Worm (Caenorhabditis elegans) whole organism, L2 larva: ENCODE data around the gene F09G2.8.

Experiments
- C34F6.9 ChIP-seq: fragments of 150-350 bp; optimal IDR thresholded peaks from 2 replicates; lab custom pipeline; 2014; ENCODE audit warnings: missing biosample characterization, missing genetic modification characterization
- R02D3.7 ChIP-seq: fragments of 150-350 bp; optimal IDR thresholded peaks from 2 replicates; lab custom pipeline; 2014; ENCODE audit warnings: missing biosample characterization, missing genetic modification characterization
- Y55F3AM.14 ChIP-seq: fragments of 200-800 bp; sonication (Bioruptor generic); optimal IDR thresholded peaks from 2 replicates; lab custom pipeline; 2018; ENCODE audit warnings: mild to moderate bottlenecking, missing genetic modification characterization, missing compliant biosample characterization
- ZK546.5 ChIP-seq: sonication (generic microtip); optimal IDR thresholded peaks from 2 replicates; lab custom pipeline; 2017; ENCODE audit warnings: missing biosample characterization, missing genetic modification characterization
- alr-1 ChIP-seq: fragments of 150-350 bp; optimal IDR thresholded peaks from 2 replicates; lab custom pipeline; 2014; ENCODE audit warnings: missing biosample characterization, missing genetic modification characterization
- aly-2 ChIP-seq: fragments of 150-350 bp; optimal IDR thresholded peaks from 2 replicates; lab custom pipeline; 2014; ENCODE audit warnings: missing biosample characterization, missing genetic modification characterization
- ama-1 ChIP-seq: fragments of 150-350 bp; optimal IDR thresholded peaks from 2 replicates; lab custom pipeline; 2018; ENCODE audit warnings: inconsistent platforms
- blmp-1 ChIP-seq: sonication (generic microtip); optimal IDR thresholded peaks from 2 replicates; lab custom pipeline; 2017; ENCODE audit warnings: missing genetic modification characterization, mild to moderate bottlenecking, missing compliant biosample characterization, antibody characterized with exemption, moderate library complexity; ENCODE audit not compliant: insufficient read depth
- ceh-16 ChIP-seq: fragments of 150-350 bp; optimal IDR thresholded peaks from 2 replicates; lab custom pipeline; 2014; ENCODE audit warnings: missing biosample characterization, missing genetic modification characterization
- ceh-82 ChIP-seq: fragments of 150-350 bp; optimal IDR thresholded peaks from 2 replicates; lab custom pipeline; 2014; ENCODE audit warnings: missing biosample characterization, missing genetic modification characterization
- elt-3 ChIP-seq: sonication (generic microtip); optimal IDR thresholded peaks from 2 replicates; lab custom pipeline; 2017; ENCODE audit warnings: missing biosample characterization, missing genetic modification characterization
- fos-1 ChIP-seq: fragments of 150-350 bp; optimal IDR thresholded peaks from 2 replicates; lab custom pipeline; 2014; ENCODE audit warnings: missing biosample characterization, missing genetic modification characterization
- gmeb-1 ChIP-seq: fragments of 150-350 bp; optimal IDR thresholded peaks from 2 replicates; lab custom pipeline; 2014; ENCODE audit warnings: missing biosample characterization, missing genetic modification characterization
- lin-11 ChIP-seq: fragments of 150-350 bp; sonication (generic microtip); optimal IDR thresholded peaks from 2 replicates; lab custom pipeline; 2014; ENCODE audit warnings: missing biosample characterization, missing genetic modification characterization, inconsistent platforms, mixed read lengths
- lin-13 ChIP-seq: fragments of 150-350 bp; optimal IDR thresholded peaks from 2 replicates; lab custom pipeline; 2014; ENCODE audit warnings: missing biosample characterization, missing genetic modification reagents, missing genetic modification characterization
- lin-39 ChIP-seq: fragments of 150-350 bp; optimal IDR thresholded peaks from 2 replicates; lab custom pipeline; 2014; ENCODE audit warnings: missing biosample characterization, missing genetic modification reagents, missing genetic modification characterization
- lsy-2 ChIP-seq, 2 experiments: fragments of 150-350 bp in 1 of 2; sonication (generic microtip) in 1 of 2; optimal IDR thresholded peaks; 2 replicates each; lab custom pipeline; 2014 to 2017; ENCODE audit warnings: missing biosample characterization in 2 of 2, missing genetic modification characterization in 2 of 2
- mbf-1 ChIP-seq: sonication (generic microtip); optimal IDR thresholded peaks from 2 replicates; lab custom pipeline; 2017; ENCODE audit warnings: missing biosample characterization, missing genetic modification characterization
- nhr-10 ChIP-seq: sonication (generic microtip); optimal IDR thresholded peaks from 2 replicates; lab custom pipeline; 2017; ENCODE audit warnings: missing biosample characterization, missing genetic modification characterization
- nhr-11 ChIP-seq: fragments of 150-350 bp; optimal IDR thresholded peaks from 2 replicates; lab custom pipeline; 2014; ENCODE audit warnings: missing biosample characterization, missing genetic modification characterization
- nhr-129 ChIP-seq: fragments of 150-350 bp; optimal IDR thresholded peaks from 2 replicates; lab custom pipeline; 2014; ENCODE audit warnings: missing biosample characterization, missing genetic modification characterization
- nhr-21 ChIP-seq: fragments of 150-350 bp; optimal IDR thresholded peaks from 2 replicates; lab custom pipeline; 2014; ENCODE audit warnings: missing biosample characterization, missing genetic modification characterization
- nhr-23 ChIP-seq: fragments of 150-350 bp; optimal IDR thresholded peaks from 2 replicates; lab custom pipeline; 2014; ENCODE audit warnings: missing biosample characterization, missing genetic modification reagents, missing genetic modification characterization
- nhr-237 ChIP-seq: fragments of 150-350 bp; optimal IDR thresholded peaks from 2 replicates; lab custom pipeline; 2014; ENCODE audit warnings: missing biosample characterization, missing genetic modification characterization
- nhr-25 ChIP-seq: fragments of 150-350 bp; sonication (generic microtip); optimal IDR thresholded peaks from 3 replicates; lab custom pipeline; 2014; ENCODE audit warnings: missing biosample characterization, missing genetic modification characterization
- nhr-6 ChIP-seq: fragments of 150-350 bp; optimal IDR thresholded peaks from 2 replicates; lab custom pipeline; 2014; ENCODE audit warnings: missing biosample characterization, missing genetic modification characterization
- nhr-77 ChIP-seq: fragments of 150-350 bp; optimal IDR thresholded peaks from 2 replicates; lab custom pipeline; 2014; ENCODE audit warnings: missing biosample characterization, missing genetic modification characterization
- peb-1 ChIP-seq: fragments of 150-350 bp; optimal IDR thresholded peaks from 2 replicates; lab custom pipeline; 2014; ENCODE audit warnings: missing biosample characterization, missing genetic modification characterization
- sma-9 ChIP-seq, 2 experiments: fragments of 150-350 bp in 1 of 2; sonication (generic microtip) in 1 of 2; optimal IDR thresholded peaks; 2 replicates each; lab custom pipeline; 2014 to 2016; ENCODE audit warnings: missing genetic modification characterization in 2 of 2, mild to moderate bottlenecking in 1 of 2, missing biosample characterization in 1 of 2, missing compliant biosample characterization in 1 of 2, missing genetic modification reagents in 1 of 2, moderate library complexity in 1 of 2
- unc-55 ChIP-seq: fragments of 150-350 bp; sonication (generic microtip); optimal IDR thresholded peaks from 3 replicates; lab custom pipeline; 2014; ENCODE audit warnings: missing biosample characterization, missing genetic modification reagents, missing genetic modification characterization
- zag-1 ChIP-seq: fragments of 150-350 bp; optimal IDR thresholded peaks from 2 replicates; lab custom pipeline; 2014; ENCODE audit warnings: missing biosample characterization, missing genetic modification characterization
- ztf-1 ChIP-seq: fragments of 200-800 bp; sonication (Bioruptor generic); conservative IDR thresholded peaks from 2 replicates; pipeline ENCODE4 v1.3.6; 2022; ENCODE audit warnings: missing genetic modification characterization, missing compliant biosample characterization
- ztf-11 ChIP-seq: sonication (generic microtip); optimal IDR thresholded peaks from 2 replicates; lab custom pipeline; 2017; ENCODE audit warnings: missing biosample characterization, missing genetic modification characterization
- ztf-4 ChIP-seq: fragments of 150-350 bp; optimal IDR thresholded peaks from 2 replicates; lab custom pipeline; 2014; ENCODE audit warnings: missing biosample characterization, missing genetic modification characterization

The F09G2.8 gene

DNA sequence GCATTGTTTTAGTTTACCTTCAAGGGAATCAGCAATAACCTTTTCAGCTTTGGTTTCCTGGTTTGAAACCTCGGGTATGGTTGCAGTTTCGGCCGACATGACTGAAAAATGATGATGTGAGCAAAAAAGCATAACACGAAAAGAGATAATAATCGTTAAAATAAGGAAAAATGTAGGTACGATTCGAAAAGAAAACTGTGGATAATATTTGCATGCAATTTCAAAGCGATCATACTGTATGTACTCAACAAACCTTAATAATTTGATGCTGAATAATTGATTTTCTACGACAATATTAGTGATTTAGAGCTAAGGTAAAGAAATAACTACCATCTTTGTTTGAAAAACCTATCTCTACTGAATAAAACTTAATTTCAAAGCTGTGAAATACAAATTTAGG, 2.6 kb upstream of the F09G2.8 start, which contains the start of gene attf-2:
Gene attf-2, minus strand, starts transcription at position 101 of the 400 bp plus-strand sequence.
- TF ChIP-seq ceh-82 (tag; lab: Kevin White, UChicago) = no peak
- no peak for TF ChIP-seq aly-2
- TF ChIP-seq ceh-16 (tag; lab: Kevin White, UChicago) = no peak
- no peak for TF ChIP-seq alr-1 (tag; lab: Kevin White, UChicago)
- no peak for TF ChIP-seq gmeb-1 (tag; lab: Kevin White, UChicago)
- TF ChIP-seq lsy-2 (tag; optimal IDR thresholded peaks at IDR 0.05; lab: Kevin White, UChicago) = no peak
- no peak for TF ChIP-seq fos-1 (tag; lab: Kevin White, UChicago)
- no peak for TF ChIP-seq ztf-4 (tag; lab: Kevin White, UChicago)
- TF ChIP-seq lin-11 (tag; lab: Kevin White, UChicago) = no peak
- TF ChIP-seq nhr-129 = no peak
- no peak for TF ChIP-seq ztf-1 (GFP tag; lab: Robert Waterston, UW)
- no peak for TF ChIP-seq lin-13
- no peak for TF ChIP-seq lin-39 (tag; lab: Kevin White, UChicago)
- TF ChIP-seq zag-1 (tag; lab: Kevin White, UChicago) = no peak
- TF ChIP-seq R02D3.7 (tag; lab: Kevin White, UChicago) = no peak
- no peak for TF ChIP-seq nhr-77 (tag; lab: Kevin White, UChicago)
- no peak for TF ChIP-seq ZK546.5

DNA sequence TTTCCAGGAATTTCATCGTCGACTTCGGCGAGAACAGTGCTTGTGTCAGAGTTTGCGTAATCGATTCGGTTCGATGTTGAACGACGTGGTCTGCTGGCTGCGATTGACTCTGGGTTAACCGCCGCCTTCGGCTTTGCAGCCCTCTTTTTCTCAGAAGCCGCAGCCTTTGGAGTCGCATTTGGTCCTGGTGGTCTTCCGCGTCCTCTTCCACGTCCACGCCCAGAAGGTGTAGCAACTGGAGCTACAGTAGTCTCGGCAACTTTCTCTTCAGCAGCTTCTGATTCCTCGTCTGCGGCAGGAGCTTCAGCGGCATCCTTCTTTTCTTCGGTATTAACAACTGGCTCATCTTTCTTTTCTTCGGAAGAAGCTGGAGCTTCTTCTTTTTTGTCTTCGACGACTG, 1.4 kb upstream of the F09G2.8 start:
- no peak for TF ChIP-seq nhr-21 (tag; lab: Kevin White, UChicago)

DNA sequence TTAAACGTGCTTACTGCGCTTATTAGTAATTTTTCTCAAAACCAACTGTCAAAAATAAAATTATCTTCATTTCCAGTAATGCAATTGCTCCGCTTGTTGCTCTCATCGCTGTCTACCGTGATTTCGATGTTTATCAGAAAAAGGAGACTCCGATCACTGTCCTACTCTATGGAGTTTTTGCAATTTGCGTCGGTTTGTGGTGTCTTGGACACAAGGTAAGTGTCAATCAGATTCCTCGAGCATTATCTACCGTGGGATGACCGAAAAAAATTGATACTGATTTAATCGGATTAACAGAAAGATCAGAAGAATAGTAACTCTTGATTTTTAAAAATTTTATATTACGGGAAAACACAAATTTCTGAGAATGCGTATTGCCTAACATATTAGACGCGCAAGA, 6.2 kb downstream of the F09G2.8 start:
- TF ChIP-seq elt-3 (tag; lab: Kevin White, UChicago) (no peak), nhr-10 (no peak), nhr-129 (no peak), lin-13 (no peak), nhr-25 (tag; lab: Kevin White, UChicago) (no peak), ama-1 (no peak), zag-1 (tag; lab: Kevin White, UChicago) (no peak), Y55F3AM.14 (no peak), lin-39 (tag; lab: Kevin White, UChicago) (no peak), fos-1 (tag; lab: Kevin White, UChicago) (no peak)

DNA sequence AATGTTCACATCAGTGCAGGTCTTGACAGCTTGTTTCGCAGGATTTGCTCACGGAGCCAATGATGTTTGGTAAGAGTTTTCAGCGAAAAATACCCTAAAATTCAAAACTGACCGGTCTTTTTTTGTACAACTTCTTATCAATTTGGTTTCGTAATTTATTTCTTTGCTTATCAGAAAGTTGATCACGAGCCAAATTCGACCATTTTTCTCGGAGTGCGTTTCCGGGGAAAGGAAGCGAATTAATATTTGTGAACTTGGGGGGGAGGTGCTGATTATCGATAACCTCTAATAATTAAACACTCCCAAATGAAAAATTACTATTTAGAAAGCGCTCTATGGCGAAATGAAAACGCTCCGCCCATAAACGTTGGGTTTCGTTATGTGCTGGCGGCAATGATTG, 6.9 kb downstream of the F09G2.8 start:
- TF ChIP-seq gmeb-1 (tag; lab: Kevin White, UChicago) (peak; percentile 43), fos-1 (tag; lab: Kevin White, UChicago) (peak; percentile 81), sma-9 (GFP tag; optimal IDR thresholded peaks at IDR 0.05; lab: Kevin White, UChicago) (peak; percentile 10), sma-9 (tag; optimal IDR thresholded peaks at IDR 0.05; lab: Kevin White, UChicago) (no peak), ZK546.5 (no peak)
- TF ChIP-seq, all 48 proteins: peak for 3

DNA sequence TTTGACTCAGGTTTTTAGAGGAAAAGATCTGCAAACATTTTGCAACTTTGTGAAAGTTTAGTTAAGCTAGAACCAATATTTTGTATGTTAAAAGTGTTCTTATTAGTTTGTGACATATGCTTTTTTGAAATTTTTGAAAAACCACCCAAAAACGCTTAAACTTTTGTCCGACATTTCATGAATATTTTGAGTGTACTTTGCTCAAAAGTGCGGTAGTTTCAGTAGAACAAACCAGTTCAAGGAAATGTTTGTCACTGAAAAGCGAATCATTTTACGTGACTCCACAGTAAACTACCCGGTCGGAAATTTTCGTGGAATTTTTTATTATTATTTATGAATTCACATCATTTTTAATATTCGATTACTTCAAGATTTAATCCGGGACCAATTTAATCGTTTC, 8.9 kb downstream of the F09G2.8 start, which contains the start of gene pitr-5:
Gene pitr-5, plus strand, starts transcription at position 301 of the 400 bp plus-strand sequence.
- TF ChIP-seq ztf-1 (GFP tag; lab: Robert Waterston, UW) = no peak
- no peak for TF ChIP-seq unc-55 (GFP tag; lab: Kevin White, UChicago)
- no peak for TF ChIP-seq peb-1 (tag; lab: Kevin White, UChicago)
- TF ChIP-seq nhr-11 (tag; lab: Kevin White, UChicago) = no peak
- no peak for TF ChIP-seq nhr-6 (tag; lab: Kevin White, UChicago)
- no peak for TF ChIP-seq nhr-23
- no peak for TF ChIP-seq blmp-1
- TF ChIP-seq ceh-82 (tag; lab: Kevin White, UChicago) = no peak
- no peak for TF ChIP-seq lin-13
- TF ChIP-seq ZK546.5 = no peak
- no peak for TF ChIP-seq lin-11 (tag; lab: Kevin White, UChicago)
- TF ChIP-seq lsy-2 (tag; optimal IDR thresholded peaks at IDR 0.05; lab: Kevin White, UChicago) = no peak
- TF ChIP-seq nhr-10 = no peak
- TF ChIP-seq mbf-1 = no peak
- TF ChIP-seq C34F6.9 (tag; lab: Kevin White, UChicago) = no peak
- no peak for TF ChIP-seq nhr-237 (tag; lab: Kevin White, UChicago)
- no peak for TF ChIP-seq ztf-11
- TF ChIP-seq ceh-16 (tag; lab: Kevin White, UChicago) = no peak
